Fruit fly (Drosophila melanogaster) whole organism, embryonic: ENCODE measurements around the gene CG42240.

Source experiments
- Ada2b ChIP-seq: fragments of 200-800 bp; sonication (Bioruptor generic); IDR thresholded peaks from 2 replicates; pipeline ENCODE4 v1.3.6; 2022; ENCODE audit warnings: missing biosample characterization, missing genetic modification characterization
- Bdp1 ChIP-seq: fragments of 200-800 bp; sonication (Bioruptor generic); optimal IDR thresholded peaks from 3 replicates; lab custom pipeline; 2016; ENCODE audit warnings: missing biosample characterization, missing genetic modification characterization
- BtbVII ChIP-seq: fragments of 200-800 bp; sonication (Bioruptor generic); optimal IDR thresholded peaks from 3 replicates; lab custom pipeline; 2017; ENCODE audit warnings: missing biosample characterization, mild to moderate bottlenecking, missing genetic modification characterization
- C15 ChIP-seq: fragments of 200-800 bp; sonication (Bioruptor generic); IDR thresholded peaks from 3 replicates; pipeline ENCODE4 v1.3.6; 2022; ENCODE audit warnings: missing biosample characterization, missing genetic modification characterization
- CG10543 ChIP-seq: fragments of 200-800 bp; sonication (Bioruptor generic); optimal IDR thresholded peaks from 3 replicates; lab custom pipeline; 2017; ENCODE audit warnings: missing biosample characterization, mild to moderate bottlenecking, missing genetic modification characterization, moderate library complexity
- CG11560 ChIP-seq: fragments of 200-800 bp; sonication (Bioruptor generic); IDR thresholded peaks from 3 replicates; pipeline ENCODE4 v1.3.6; 2022; ENCODE audit warnings: missing biosample characterization, missing genetic modification characterization
- CG12942 ChIP-seq: fragments of 200-800 bp; sonication (Bioruptor generic); optimal IDR thresholded peaks from 3 replicates; lab custom pipeline; 2016; ENCODE audit warnings: missing biosample characterization, missing genetic modification characterization
- CG14965 ChIP-seq: fragments of 200-800 bp; sonication (Bioruptor generic); optimal IDR thresholded peaks from 2 replicates; lab custom pipeline; 2016; ENCODE audit warnings: missing biosample characterization, missing genetic modification characterization, borderline replicate concordance
- CG17612 ChIP-seq: fragments of 200-800 bp; sonication (Bioruptor generic); IDR thresholded peaks from 2 replicates; pipeline ENCODE4 v1.3.6; 2022; ENCODE audit warnings: missing biosample characterization, missing genetic modification characterization
- CG30020 ChIP-seq: fragments of 200-800 bp; optimal IDR thresholded peaks from 2 replicates; lab custom pipeline; 2019; ENCODE audit warnings: missing biosample characterization, mild to moderate bottlenecking, missing genetic modification characterization, moderate library complexity
- CG30403 ChIP-seq: fragments of 200-800 bp; sonication (Bioruptor generic); optimal IDR thresholded peaks from 3 replicates; lab custom pipeline; 2016; ENCODE audit warnings: missing biosample characterization, missing genetic modification characterization
- CG30431 ChIP-seq: fragments of 200-800 bp; sonication (Bioruptor generic); optimal IDR thresholded peaks from 2 replicates; lab custom pipeline; 2017; ENCODE audit warnings: missing biosample characterization, missing genetic modification characterization
- CG31441 ChIP-seq: fragments of 200-800 bp; sonication (Bioruptor generic); IDR thresholded peaks from 2 replicates; pipeline ENCODE4 v1.3.6; 2022; ENCODE audit warnings: missing biosample characterization, missing genetic modification characterization
- CG3163 ChIP-seq: fragments of 200-800 bp; sonication (Bioruptor generic); optimal IDR thresholded peaks from 3 replicates; lab custom pipeline; 2016; ENCODE audit warnings: missing biosample characterization, missing genetic modification characterization
- CG33213 ChIP-seq: fragments of 200-800 bp; sonication (Bioruptor generic); optimal IDR thresholded peaks from 3 replicates; lab custom pipeline; 2016; ENCODE audit warnings: missing biosample characterization, missing genetic modification characterization
- CG6272 ChIP-seq: fragments of 200-800 bp; sonication (Bioruptor generic); IDR thresholded peaks from 2 replicates; pipeline ENCODE4 v1.3.6; 2022; ENCODE audit warnings: missing biosample characterization, missing genetic modification characterization
- CG6854 ChIP-seq: fragments of 200-800 bp; sonication (Bioruptor generic); optimal IDR thresholded peaks from 3 replicates; lab custom pipeline; 2017; ENCODE audit warnings: missing biosample characterization, mild to moderate bottlenecking, missing genetic modification characterization
- CG7556 ChIP-seq: fragments of 200-800 bp; sonication (Bioruptor generic); optimal IDR thresholded peaks from 2 replicates; lab custom pipeline; 2017; ENCODE audit warnings: missing biosample characterization, mild to moderate bottlenecking, missing genetic modification characterization
- CG8478 ChIP-seq: fragments of >200 bp; optimal IDR thresholded peaks from 2 replicates; lab custom pipeline; 2018
- CG8765 ChIP-seq: fragments of 200-800 bp; sonication (Bioruptor generic); IDR thresholded peaks from 2 replicates; pipeline ENCODE4 v1.3.6; 2022; ENCODE audit warnings: missing biosample characterization, missing genetic modification characterization
- CG9437 ChIP-seq: fragments of 200-800 bp; sonication (Bioruptor generic); optimal IDR thresholded peaks from 2 replicates; lab custom pipeline; 2018; ENCODE audit warnings: missing biosample characterization, mild to moderate bottlenecking, missing genetic modification characterization
- CG9797 ChIP-seq: fragments of 200-800 bp; sonication (Bioruptor generic); optimal IDR thresholded peaks from 3 replicates; lab custom pipeline; 2018; ENCODE audit warnings: missing biosample characterization, mild to moderate bottlenecking, missing genetic modification characterization
- CTCF ChIP-seq: fragments of 200-800 bp; sonication (Bioruptor generic); optimal IDR thresholded peaks from 2 replicates; lab custom pipeline; 2017; ENCODE audit warnings: missing biosample characterization, mild to moderate bottlenecking, missing genetic modification characterization, moderate library complexity
- CrebB ChIP-seq: fragments of 200-800 bp; sonication (Bioruptor generic); optimal IDR thresholded peaks from 3 replicates; lab custom pipeline; 2018; ENCODE audit warnings: missing biosample characterization, mild to moderate bottlenecking, missing genetic modification characterization
- Deaf1 ChIP-seq: fragments of 200-800 bp; optimal IDR thresholded peaks from 3 replicates; lab custom pipeline; 2019; ENCODE audit warnings: missing biosample characterization, mild to moderate bottlenecking, missing genetic modification characterization, moderate library complexity
- E2f2 ChIP-seq: fragments of 200-800 bp; sonication (Bioruptor generic); IDR thresholded peaks from 2 replicates; pipeline ENCODE4 v1.3.6; 2022; ENCODE audit warnings: missing biosample characterization, missing genetic modification characterization
- H15 ChIP-seq: fragments of 200-800 bp; sonication (Bioruptor generic); IDR thresholded peaks from 3 replicates; pipeline ENCODE4 v1.3.6; 2022; ENCODE audit warnings: missing biosample characterization, missing genetic modification characterization
- HLH54F ChIP-seq: fragments of 200-800 bp; sonication (Bioruptor generic); optimal IDR thresholded peaks from 3 replicates; lab custom pipeline; 2016; ENCODE audit warnings: missing biosample characterization, missing genetic modification characterization
- Hmr ChIP-seq: fragments of 200-800 bp; sonication (Bioruptor generic); optimal IDR thresholded peaks from 3 replicates; lab custom pipeline; 2017; ENCODE audit warnings: mild to moderate bottlenecking, missing biosample characterization, missing genetic modification reagents, missing genetic modification characterization
- Hr39 ChIP-seq: fragments of >200 bp; optimal IDR thresholded peaks from 2 replicates; lab custom pipeline; 2017
- Lhr ChIP-seq: fragments of 200-800 bp; sonication (Bioruptor generic); optimal IDR thresholded peaks from 3 replicates; lab custom pipeline; 2017; ENCODE audit warnings: mild to moderate bottlenecking, missing biosample characterization, missing genetic modification reagents, missing genetic modification characterization
- MBD-R2 ChIP-seq: fragments of 200-800 bp; sonication (Bioruptor generic); IDR thresholded peaks from 2 replicates; pipeline ENCODE4 v1.3.6; 2022; ENCODE audit warnings: missing biosample characterization, missing genetic modification characterization
- Max ChIP-seq: fragments of 200-800 bp; sonication (Bioruptor generic); optimal IDR thresholded peaks from 2 replicates; lab custom pipeline; 2016; ENCODE audit warnings: missing biosample characterization, mild to moderate bottlenecking, missing genetic modification characterization
- Meics ChIP-seq: fragments of 200-800 bp; sonication (Bioruptor generic); optimal IDR thresholded peaks from 2 replicates; lab custom pipeline; 2017; ENCODE audit warnings: missing biosample characterization, mild to moderate bottlenecking, missing genetic modification characterization
- Oli ChIP-seq: fragments of 200-800 bp; sonication (Bioruptor generic); optimal IDR thresholded peaks from 2 replicates; lab custom pipeline; 2018; ENCODE audit warnings: missing biosample characterization, mild to moderate bottlenecking, missing genetic modification characterization, moderate library complexity
- PHDP ChIP-seq: fragments of 200-800 bp; sonication (Bioruptor generic); optimal IDR thresholded peaks from 3 replicates; lab custom pipeline; 2018; ENCODE audit warnings: missing biosample characterization, mild to moderate bottlenecking, missing genetic modification characterization, moderate library complexity
- Ptx1 ChIP-seq: fragments of 200-800 bp; sonication (Bioruptor generic); IDR thresholded peaks from 2 replicates; pipeline ENCODE4 v1.3.6; 2022; ENCODE audit warnings: missing biosample characterization, missing genetic modification characterization
- Stat92E ChIP-seq, 3 experiments: fragments of >200 bp in 2 of 3; fragments of 200-800 bp in 1 of 3; sonication (Bioruptor generic) in 1 of 3; optimal IDR thresholded peaks; 2 replicates each; lab custom pipeline; 2017 to 2019; ENCODE audit warnings: missing biosample characterization in 3 of 3, missing genetic modification characterization in 3 of 3, mild to moderate bottlenecking in 1 of 3, moderate library complexity in 1 of 3
- crol ChIP-seq: fragments of 200-800 bp; sonication (Bioruptor generic); IDR thresholded peaks from 2 replicates; pipeline ENCODE4 v1.3.6; 2022; ENCODE audit warnings: missing biosample characterization, missing genetic modification characterization
- insv ChIP-seq, 2 experiments: fragments of 200-800 bp; sonication (Bioruptor generic); optimal IDR thresholded peaks; 3 replicates each; lab custom pipeline; 2016 to 2018; ENCODE audit warnings: missing biosample characterization in 2 of 2, missing genetic modification characterization in 2 of 2
- ken ChIP-seq: fragments of 200-800 bp; sonication (Bioruptor generic); IDR thresholded peaks from 3 replicates; pipeline ENCODE4 v1.3.6; 2022; ENCODE audit warnings: missing biosample characterization, missing genetic modification characterization
- lab ChIP-seq: fragments of 200-800 bp; sonication (Bioruptor generic); optimal IDR thresholded peaks from 3 replicates; lab custom pipeline; 2017; ENCODE audit warnings: missing biosample characterization, missing genetic modification characterization, mild to moderate bottlenecking, moderate library complexity, missing genetic modification reagents
- lbe ChIP-seq: fragments of 200-800 bp; sonication (Bioruptor generic); optimal IDR thresholded peaks from 2 replicates; lab custom pipeline; 2016; ENCODE audit warnings: missing biosample characterization, mild to moderate bottlenecking, missing genetic modification characterization
- lmd ChIP-seq: fragments of 200-800 bp; sonication (Bioruptor generic); IDR thresholded peaks from 2 replicates; pipeline ENCODE4 v1.3.6; 2022; ENCODE audit warnings: missing biosample characterization, missing genetic modification characterization
- nau ChIP-seq: fragments of 200-800 bp; sonication (Bioruptor generic); optimal IDR thresholded peaks from 3 replicates; lab custom pipeline; 2017; ENCODE audit warnings: missing biosample characterization, mild to moderate bottlenecking, missing genetic modification characterization, missing genetic modification reagents
- nerfin-1 ChIP-seq: fragments of 200-800 bp; sonication (Bioruptor generic); optimal IDR thresholded peaks from 3 replicates; lab custom pipeline; 2019; ENCODE audit warnings: missing biosample characterization, mild to moderate bottlenecking, missing genetic modification characterization, moderate library complexity
- otp ChIP-seq: fragments of 200-800 bp; sonication (Bioruptor generic); IDR thresholded peaks from 3 replicates; pipeline ENCODE4, ENCODE4 v1.3.6; 2022; ENCODE audit warnings: missing biosample characterization, missing genetic modification characterization
- pb ChIP-seq: fragments of 200-800 bp; sonication (Bioruptor generic); optimal IDR thresholded peaks from 3 replicates; lab custom pipeline; 2016; ENCODE audit warnings: missing biosample characterization, missing genetic modification characterization
- psq ChIP-seq: fragments of 200-800 bp; sonication (Bioruptor generic); optimal IDR thresholded peaks from 2 replicates; lab custom pipeline; 2017; ENCODE audit warnings: missing biosample characterization, missing genetic modification characterization
- pzg ChIP-seq: fragments of 200-800 bp; sonication (Bioruptor generic); optimal IDR thresholded peaks from 3 replicates; lab custom pipeline; 2018; ENCODE audit warnings: missing biosample characterization, mild to moderate bottlenecking, missing genetic modification characterization, moderate library complexity
- ro ChIP-seq: fragments of 200-800 bp; sonication (Bioruptor generic); IDR thresholded peaks from 2 replicates; pipeline ENCODE4 v1.3.6; 2022; ENCODE audit warnings: missing biosample characterization, missing genetic modification characterization
- sens ChIP-seq: fragments of 200-800 bp; sonication (Bioruptor generic); peaks from one replicate; lab custom pipeline; 2016; ENCODE audit warnings: missing biosample characterization, missing genetic modification characterization
- shn ChIP-seq: fragments of 200-800 bp; sonication (Bioruptor generic); optimal IDR thresholded peaks from 3 replicates; lab custom pipeline; 2016; ENCODE audit warnings: missing biosample characterization, missing genetic modification characterization
- sr ChIP-seq: fragments of 200-800 bp; sonication (Bioruptor generic); IDR thresholded peaks from 3 replicates; pipeline ENCODE4 v1.3.6; 2022; ENCODE audit warnings: missing biosample characterization, missing genetic modification characterization

The CG42240 gene

dm6 chrX:6311516-6311915 is 19.1 kb upstream of the CG42240 start:
- TF ChIP-seq CG33213, result no peak
- TF ChIP-seq ro (GFP tag; lab: Robert Waterston, UW), result no peak
- TF ChIP-seq shn (GFP tag; lab: Kevin White, UChicago), result no peak
- no peak for TF ChIP-seq Oli
- no peak for TF ChIP-seq nau (GFP tag; lab: Kevin White, UChicago)
- TF ChIP-seq CG9797 (GFP tag; lab: Kevin White, UChicago), result no peak
- TF ChIP-seq HLH54F (GFP tag; lab: Kevin White, UChicago), result no peak
- no peak for TF ChIP-seq C15 (GFP tag; lab: Robert Waterston, UW)
- TF ChIP-seq CG6272 (GFP tag; lab: Robert Waterston, UW), result no peak
- TF ChIP-seq CG3163 (GFP tag; lab: Kevin White, UChicago), result no peak
- peak; percentile 28; the same call in 1 of the 2 replicates for TF ChIP-seq lmd (GFP tag; lab: Robert Waterston, UW)
- TF ChIP-seq Bdp1 (GFP tag; lab: Kevin White, UChicago), result no peak
- no peak for TF ChIP-seq CG8765 (GFP tag; lab: Robert Waterston, UW)
- no peak for TF ChIP-seq Hr39 (lab: Kevin White, UChicago)
- TF ChIP-seq CG30403 (GFP tag; lab: Kevin White, UChicago), result peak; percentile 15
- no peak for TF ChIP-seq CG30020 (tag; lab: Kevin White, UChicago)
- peak; percentile 15 for TF ChIP-seq Meics
- no peak for TF ChIP-seq CG9437 (GFP tag; lab: Kevin White, UChicago)
- no peak for TF ChIP-seq CG8478 (lab: Kevin White, UChicago)
- TF ChIP-seq psq (GFP tag; lab: Kevin White, UChicago), result no peak
- TF ChIP-seq CG7556, result peak; percentile 18
- no peak for TF ChIP-seq CG10543 (GFP tag; lab: Kevin White, UChicago)
- no peak for TF ChIP-seq pzg (GFP tag; lab: Kevin White, UChicago)
- no peak for TF ChIP-seq nerfin-1 (tag; lab: Kevin White, UChicago)
- peak; percentile 44; the same call in 1 of the 2 replicates for TF ChIP-seq Ptx1 (GFP tag; lab: Robert Waterston, UW)
- no peak for TF ChIP-seq BtbVII
- TF ChIP-seq otp (GFP tag; lab: Robert Waterston, UW), result no peak
- TF ChIP-seq MBD-R2 (GFP tag; lab: Robert Waterston, UW), result no peak
- peak; percentile 10 for TF ChIP-seq PHDP (tag; lab: Kevin White, UChicago)
- peak; percentile 49 for TF ChIP-seq lab (GFP tag; lab: Kevin White, UChicago)
- 0 out of 2 replicates have a peak, but pooled peaks have one; percentile 23 for TF ChIP-seq Ada2b (GFP tag; lab: Robert Waterston, UW)
- no peak for TF ChIP-seq CG11560
- no peak for TF ChIP-seq CG12942 (GFP tag; lab: Kevin White, UChicago)
- TF ChIP-seq ken (GFP tag; lab: Robert Waterston, UW), result no peak
- TF ChIP-seq CTCF (GFP tag; lab: Kevin White, UChicago), result no peak
- no peak for TF ChIP-seq CG17612 (GFP tag; lab: Robert Waterston, UW)
- no peak for TF ChIP-seq CG30431 (GFP tag; lab: Kevin White, UChicago)
- TF ChIP-seq crol, result peak; percentile 65
- no peak for TF ChIP-seq Deaf1 (tag; lab: Kevin White, UChicago)
- no peak for TF ChIP-seq pb (GFP tag; lab: Kevin White, UChicago)
- no peak for TF ChIP-seq insv (GFP tag; optimal IDR thresholded peaks at IDR 0.05; lab: Kevin White, UChicago)
- peak; percentile 71 for TF ChIP-seq sens (GFP tag; lab: Kevin White, UChicago)
- TF ChIP-seq Lhr, result no peak
- no peak for TF ChIP-seq Stat92E (GFP tag; optimal IDR thresholded peaks at IDR 0.05; lab: Kevin White, UChicago)
- TF ChIP-seq sr (GFP tag; lab: Robert Waterston, UW), result no peak
- no peak for TF ChIP-seq CG14965 (GFP tag; lab: Kevin White, UChicago)
- TF ChIP-seq CG6854, result no peak
- TF ChIP-seq E2f2 (GFP tag; lab: Robert Waterston, UW), result no peak
- no peak for TF ChIP-seq Max (GFP tag; lab: Kevin White, UChicago)
- TF ChIP-seq H15 (GFP tag; lab: Robert Waterston, UW), result no peak
- no peak for TF ChIP-seq CG31441 (GFP tag; lab: Robert Waterston, UW)
- TF ChIP-seq CrebB (tag; lab: Kevin White, UChicago), result no peak
- peak; percentile 17 for TF ChIP-seq Hmr
- no peak for TF ChIP-seq lbe (GFP tag; lab: Kevin White, UChicago)
